Worm (Caenorhabditis elegans): Measurements from ENCODE around the gene ZK688.9.

The ZK688.9 gene

DNA sequence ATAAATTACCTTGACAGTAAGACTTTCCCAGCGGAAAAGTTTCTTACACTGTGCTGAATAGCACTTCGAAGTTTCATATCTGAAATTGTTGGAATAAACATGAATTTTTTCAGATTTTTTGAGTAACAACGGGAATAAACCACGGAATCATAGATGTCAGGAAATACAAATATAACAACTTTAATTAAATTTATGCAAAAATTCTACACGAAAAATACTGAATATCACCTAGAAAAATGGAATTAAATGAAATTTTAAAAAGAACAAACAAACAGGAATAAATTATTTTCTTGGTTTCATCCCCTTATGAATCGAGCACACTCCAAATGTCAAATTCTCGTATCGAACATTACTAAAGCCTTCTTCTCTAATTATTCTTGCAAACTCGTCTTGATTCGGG is 25.7 kb downstream of the ZK688.9 start, which contains the start of gene tag-307:
tag-307 (minus strand) TSS at position 101 of the 400 bp plus-strand sequence.
- TF ChIP-seq hlh-30 (tag; optimal IDR thresholded peaks at IDR 0.05; ENCODE audit: insufficient read depth) (no peak), eyg-1 (tag; optimal IDR thresholded peaks at IDR 0.05) (no peak), odd-2 (tag; optimal IDR thresholded peaks at IDR 0.05) (no peak), ceh-45 (GFP tag; IDR thresholded peaks at IDR 0.05) (no peak), C38D4.7 (GFP tag; optimal IDR thresholded peaks at IDR 0.05) (no peak), che-1 (tag; optimal IDR thresholded peaks at IDR 0.05) (no peak), ceh-14 (tag; optimal IDR thresholded peaks at IDR 0.05) (no peak), nfya-1 (tag; optimal IDR thresholded peaks at IDR 0.05) (no peak), unc-42 (tag; optimal IDR thresholded peaks at IDR 0.05) (no peak), lin-11 (tag; optimal IDR thresholded peaks at IDR 0.05) (no peak), ttx-3 (tag; optimal IDR thresholded peaks at IDR 0.05) (no peak), unc-55 (GFP tag; optimal IDR thresholded peaks at IDR 0.05) (no peak), nhr-11 (tag; optimal IDR thresholded peaks at IDR 0.05) (no peak), ceh-31 (tag; optimal IDR thresholded peaks at IDR 0.05) (no peak)

DNA sequence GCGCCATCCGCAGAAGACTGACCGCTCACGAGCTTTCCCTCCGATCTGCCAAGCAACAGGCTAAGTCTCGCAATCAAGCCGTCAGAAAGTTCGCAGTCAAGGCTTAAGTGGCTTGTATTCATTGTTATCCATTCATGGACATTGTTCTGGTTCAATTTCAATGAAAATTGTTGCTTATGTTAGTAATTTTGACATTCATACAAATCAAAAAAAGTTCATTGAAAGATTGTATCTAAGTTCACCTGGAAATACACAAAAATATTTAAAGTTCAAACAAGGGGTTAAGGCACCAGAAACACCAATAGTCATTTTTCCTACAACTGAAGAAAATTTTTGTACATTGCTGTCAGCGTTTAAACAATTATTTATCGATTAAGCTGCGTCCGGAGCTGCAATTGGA is 27.3 kb downstream of the ZK688.9 start:
- TF ChIP-seq ceh-2 (tag; optimal IDR thresholded peaks at IDR 0.05) = no peak
- no peak for TF ChIP-seq unc-55 (GFP tag; optimal IDR thresholded peaks at IDR 0.05)
- no peak for TF ChIP-seq sdc-2 (tag; optimal IDR thresholded peaks at IDR 0.05)
- no peak for TF ChIP-seq ceh-9 (tag; optimal IDR thresholded peaks at IDR 0.05)
- TF ChIP-seq hlh-8 (tag; optimal IDR thresholded peaks at IDR 0.05) = no peak
- no peak for TF ChIP-seq unc-86 (tag; optimal IDR thresholded peaks at IDR 0.05)
- TF ChIP-seq hlh-13 (GFP tag; optimal IDR thresholded peaks at IDR 0.05) = no peak
- TF ChIP-seq pha-2 (tag; optimal IDR thresholded peaks at IDR 0.05) = no peak
- no peak for TF ChIP-seq ets-4 (tag; optimal IDR thresholded peaks at IDR 0.05)
- no peak for TF ChIP-seq pha-4 (tag; optimal IDR thresholded peaks at IDR 0.05)
- TF ChIP-seq pax-1 (tag; optimal IDR thresholded peaks at IDR 0.05) = no peak
- TF ChIP-seq ceh-19 (GFP tag; optimal IDR thresholded peaks at IDR 0.05) = no peak
- TF ChIP-seq pag-3 (tag; optimal IDR thresholded peaks at IDR 0.05; ENCODE audit: borderline replicate concordance) = no peak
- no peak for TF ChIP-seq fkh-10 (GFP tag; optimal IDR thresholded peaks at IDR 0.05)

DNA sequence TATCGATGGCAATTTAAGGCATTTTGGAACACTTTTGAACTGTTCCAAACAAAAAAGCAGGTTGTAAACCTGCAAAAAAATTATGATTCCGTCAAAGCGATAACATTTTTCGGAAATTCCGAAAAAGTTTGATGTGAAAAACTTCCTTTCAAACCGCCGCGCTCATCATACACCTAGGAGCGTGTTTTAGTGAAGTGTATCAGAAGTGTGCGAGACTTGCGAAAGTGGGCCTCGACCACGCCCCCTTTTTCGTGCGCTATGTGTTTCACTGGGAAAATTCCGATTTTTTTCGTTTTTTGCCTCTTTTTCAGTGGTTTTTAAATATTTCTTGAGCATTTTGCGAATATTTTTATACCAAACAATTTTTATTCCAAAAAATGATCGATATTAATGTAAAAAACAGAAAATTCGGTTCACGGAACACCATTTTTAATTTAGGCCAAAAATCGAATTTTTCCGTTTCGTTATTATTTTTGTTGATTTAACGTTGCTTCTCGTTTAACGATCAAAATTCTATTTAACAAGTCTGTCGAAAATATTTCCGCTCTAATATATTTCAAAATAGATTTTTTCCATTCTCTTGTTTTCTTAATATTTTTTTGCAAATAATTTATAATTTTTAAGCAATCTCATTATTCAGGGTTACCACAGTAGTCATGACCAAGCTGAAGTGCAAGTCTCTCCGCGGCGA is 28.2 kb downstream of the ZK688.9 start, which contains the start of gene rpl-35:
rpl-35 (plus strand) TSS at position 641 of the 691 bp plus-strand sequence.
- TF ChIP-seq hlh-30 (tag; optimal IDR thresholded peaks at IDR 0.05; ENCODE audit: insufficient read depth) (peak; percentile 88), ahr-1 (tag; optimal IDR thresholded peaks at IDR 0.05) (peak; percentile 79), T23F11.4 (GFP tag; optimal IDR thresholded peaks at IDR 0.05) (peak; percentile 82), ceh-6 (GFP tag; optimal IDR thresholded peaks at IDR 0.05) (peak; percentile 75), gmeb-2 (tag; optimal IDR thresholded peaks at IDR 0.05) (peak; percentile 78), nhr-11 (tag; optimal IDR thresholded peaks at IDR 0.05) (peak; percentile 86), syd-9 (tag; optimal IDR thresholded peaks at IDR 0.05) (peak; percentile 92), fkh-6 (tag; optimal IDR thresholded peaks at IDR 0.05) (no peak), rnt-1 (tag; optimal IDR thresholded peaks at IDR 0.05) (peak; percentile 99), ceh-45 (GFP tag; IDR thresholded peaks at IDR 0.05) (peak; percentile 83), elt-4 (tag; optimal IDR thresholded peaks at IDR 0.05) (no peak), ceh-19 (GFP tag; optimal IDR thresholded peaks at IDR 0.05) (peak; percentile 79), mec-3 (tag; optimal IDR thresholded peaks at IDR 0.05; ENCODE audit: borderline replicate concordance) (no peak), eyg-1 (tag; optimal IDR thresholded peaks at IDR 0.05) (peak; percentile 30), pat-9 (tag; optimal IDR thresholded peaks at IDR 0.05) (peak; percentile 86), ref-2 (tag; optimal IDR thresholded peaks at IDR 0.05) (peak; percentile 99), hlh-8 (tag; optimal IDR thresholded peaks at IDR 0.05) (peak; percentile 87), ceh-30 (tag; optimal IDR thresholded peaks at IDR 0.05) (peak; percentile 55), pag-3 (tag; optimal IDR thresholded peaks at IDR 0.05; ENCODE audit: borderline replicate concordance) (no peak), elt-2 (tag; optimal IDR thresholded peaks at IDR 0.05) (peak; percentile 96), npax-4 (tag; optimal IDR thresholded peaks at IDR 0.05) (no peak), ceh-48 (tag; optimal IDR thresholded peaks at IDR 0.05) (peak; percentile 83), ttx-3 (tag; optimal IDR thresholded peaks at IDR 0.05) (peak; percentile 79), ama-1 (optimal IDR thresholded peaks at IDR 0.05) (no peak), hlh-13 (GFP tag; optimal IDR thresholded peaks at IDR 0.05) (no peak), tbx-2 (tag; optimal IDR thresholded peaks at IDR 0.05) (peak; percentile 98), pqm-1 (tag; optimal IDR thresholded peaks at IDR 0.05) (peak; percentile 89), unc-3 (GFP tag; conservative IDR thresholded peaks at IDR 0.05) (peak; percentile 84), unc-3 (tag; optimal IDR thresholded peaks at IDR 0.05) (peak; percentile 80), sox-4 (tag; optimal IDR thresholded peaks at IDR 0.05) (peak; percentile 78)

Data from whole organism, late embryonic.